Fruit fly (Drosophila melanogaster): ENCODE data around the gene CG9737.

The CG9737 gene

dm6 chr3R:30265420-30265819 lies 22.3 kb upstream of the CG9737 start (continued):
- TF ChIP-seq Gug (GFP tag; IDR thresholded peaks at IDR 0.05) (peak; percentile 96), CG10631 (GFP tag; optimal IDR thresholded peaks at IDR 0.05) (peak; percentile 98), Met (GFP tag; optimal IDR thresholded peaks at IDR 0.05) (peak; percentile 87), Hr38 (GFP tag; optimal IDR thresholded peaks at IDR 0.05) (peak; percentile 40), CG6808 (GFP tag; optimal IDR thresholded peaks at IDR 0.05) (peak; percentile 96), Smox (GFP tag; optimal IDR thresholded peaks at IDR 0.05) (peak; percentile 85), CG34406 (GFP tag; optimal IDR thresholded peaks at IDR 0.05) (peak; percentile 91), CG6854 (GFP tag; optimal IDR thresholded peaks at IDR 0.05) (peak; percentile 61), CG6163 (GFP tag; IDR thresholded peaks at IDR 0.05) (peak; percentile 99), CG3919 (GFP tag; optimal IDR thresholded peaks at IDR 0.05) (peak; percentile 94), fd59A (GFP tag; optimal IDR thresholded peaks at IDR 0.05) (peak; percentile 97), CG6276 (GFP tag; optimal IDR thresholded peaks at IDR 0.05) (peak; percentile 79), Ets96B (tag; optimal IDR thresholded peaks at IDR 0.05) (peak; percentile 95), esn (GFP tag; optimal IDR thresholded peaks at IDR 0.05) (peak; percentile 89), acj6 (GFP tag; optimal IDR thresholded peaks at IDR 0.05) (peak; percentile 96), CG11902 (GFP tag; optimal IDR thresholded peaks at IDR 0.05) (peak; percentile 71)

dm6 chr3R:30264671-30265282 lies 21.7 kb upstream of the CG9737 start:
- TF ChIP-seq CG11294 (GFP tag; IDR thresholded peaks at IDR 0.05) (no peak), fd59A (GFP tag; optimal IDR thresholded peaks at IDR 0.05) (peak; percentile 55), fd85E (GFP tag; optimal IDR thresholded peaks at IDR 0.05) (no peak), pdm3 (GFP tag; optimal IDR thresholded peaks at IDR 0.05) (no peak), eg (GFP tag; IDR thresholded peaks at IDR 0.05) (peak; percentile 6; the same call in 1 of the 3 replicates), CG3032 (tag; optimal IDR thresholded peaks at IDR 0.05) (peak; percentile 70), Sox15 (GFP tag; optimal IDR thresholded peaks at IDR 0.05) (no peak), topi (GFP tag; optimal IDR thresholded peaks at IDR 0.05) (no peak), CG6276 (GFP tag; optimal IDR thresholded peaks at IDR 0.05) (no peak), Met (GFP tag; optimal IDR thresholded peaks at IDR 0.05) (no peak), CG1621 (tag; optimal IDR thresholded peaks at IDR 0.05) (peak; percentile 16), dsx (GFP tag; optimal IDR thresholded peaks at IDR 0.05; ENCODE audit: poor library complexity, severe bottlenecking) (no peak), svp (GFP tag) (no peak), CG6163 (GFP tag; IDR thresholded peaks at IDR 0.05) (no peak), CG3919 (GFP tag; optimal IDR thresholded peaks at IDR 0.05) (no peak), Hr38 (GFP tag; optimal IDR thresholded peaks at IDR 0.05) (no peak), CG7368 (GFP tag; optimal IDR thresholded peaks at IDR 0.05) (no peak), CG34406 (GFP tag; optimal IDR thresholded peaks at IDR 0.05) (no peak), OdsH (GFP tag; optimal IDR thresholded peaks at IDR 0.05) (no peak), Hr4 (GFP tag; optimal IDR thresholded peaks at IDR 0.05) (no peak), CG10669 (GFP tag; optimal IDR thresholded peaks at IDR 0.05) (no peak), salr (GFP tag; optimal IDR thresholded peaks at IDR 0.05) (peak in 1 of 2 experiments; percentile 12), Sox102F (GFP tag; optimal IDR thresholded peaks at IDR 0.05) (no peak), Eip75B (GFP tag; optimal IDR thresholded peaks at IDR 0.05) (no peak), net (GFP tag; optimal IDR thresholded peaks at IDR 0.05) (no peak), Lpt (GFP tag; optimal IDR thresholded peaks at IDR 0.05) (no peak), spab (GFP tag; optimal IDR thresholded peaks at IDR 0.05) (no peak), CG11902 (GFP tag; optimal IDR thresholded peaks at IDR 0.05) (no peak), CG4318 (GFP tag; optimal IDR thresholded peaks at IDR 0.05) (no peak), lz (GFP tag; optimal IDR thresholded peaks at IDR 0.05) (no peak), CG16779 (tag; optimal IDR thresholded peaks at IDR 0.05) (no peak), Sox14 (GFP tag; optimal IDR thresholded peaks at IDR 0.05) (peak; percentile 49), CG6808 (GFP tag; optimal IDR thresholded peaks at IDR 0.05) (no peak), CG15336 (GFP tag; IDR thresholded peaks at IDR 0.05) (peak; percentile 53), CG11762 (GFP tag; optimal IDR thresholded peaks at IDR 0.05; ENCODE audit: insufficient read depth) (no peak), dac (GFP tag; optimal IDR thresholded peaks at IDR 0.05) (no peak), CG6854 (GFP tag; optimal IDR thresholded peaks at IDR 0.05) (no peak), Eip93F (GFP tag; optimal IDR thresholded peaks at IDR 0.05) (no peak), fkh (GFP tag; optimal IDR thresholded peaks at IDR 0.05) (no peak), CG32006 (GFP tag; optimal IDR thresholded peaks at IDR 0.05) (no peak), achi (GFP tag; optimal IDR thresholded peaks at IDR 0.05) (no peak), CG8119 (GFP tag; IDR thresholded peaks at IDR 0.05) (0 out of 3 replicates have a peak, but pooled peaks have one; percentile 9), acj6 (GFP tag; optimal IDR thresholded peaks at IDR 0.05) (no peak)

All from whole organism, prepupa.